Worm (Caenorhabditis elegans) whole organism, late embryonic: Measurements from ENCODE around the gene ida-1.

ENCODE experiments used
- K09A11.1 ChIP-seq: sonication (generic microtip); optimal IDR thresholded peaks from 2 replicates; lab custom pipeline; 2017; ENCODE audit warnings: antibody characterized with exemption, mild to moderate bottlenecking, missing genetic modification characterization, missing compliant biosample characterization; ENCODE audit not compliant: insufficient read depth
- fkh-6 ChIP-seq: sonication (generic microtip); optimal IDR thresholded peaks from 2 replicates; lab custom pipeline; 2016; ENCODE audit warnings: missing genetic modification characterization, missing compliant biosample characterization
- gmeb-2 ChIP-seq: sonication (generic microtip); optimal IDR thresholded peaks from 2 replicates; lab custom pipeline; 2016; ENCODE audit warnings: missing genetic modification characterization, inconsistent platforms, missing compliant biosample characterization
- lin-11 ChIP-seq: fragments of 200-800 bp; sonication (Bioruptor generic); optimal IDR thresholded peaks from 2 replicates; lab custom pipeline; 2018; ENCODE audit warnings: mild to moderate bottlenecking, missing genetic modification characterization, missing compliant biosample characterization
- unc-42 ChIP-seq: sonication (generic microtip); optimal IDR thresholded peaks from 2 replicates; lab custom pipeline; 2016; ENCODE audit warnings: missing genotype, missing genetic modification characterization, missing compliant biosample characterization

- TF ChIP-seq K09A11.1: no peak
- TF ChIP-seq lin-11 (tag; lab: Kevin White, UChicago): no peak
- TF ChIP-seq unc-42 (tag; lab: Kevin White, UChicago): no peak
- TF ChIP-seq fkh-6: no peak
- TF ChIP-seq gmeb-2: no peak
Observed at ce11 chrIII:5732925-5733324, 22.4 kb upstream of the ida-1 start, which contains the start of gene B0244.17.
